Worm (Caenorhabditis elegans): ENCODE results near the gene sec-20.

ce11 chrIII:159149-159548 lies 32.8 kb upstream of the sec-20 start:
- TF ChIP-seq B0310.2 (tag; optimal IDR thresholded peaks at IDR 0.05), result no peak
- TF ChIP-seq aly-1 (tag; optimal IDR thresholded peaks at IDR 0.05), result no peak
- no peak for TF ChIP-seq hmg-4 (GFP tag; optimal IDR thresholded peaks at IDR 0.05)
- no peak for TF ChIP-seq sea-1 (GFP tag; conservative IDR thresholded peaks at IDR 0.05)
- no peak for TF ChIP-seq tbx-37 (GFP tag; conservative IDR thresholded peaks at IDR 0.05)
- TF ChIP-seq flt-1 (GFP tag; IDR thresholded peaks at IDR 0.05), result no peak
- TF ChIP-seq ama-1 (optimal IDR thresholded peaks at IDR 0.05), result no peak
- TF ChIP-seq pes-1 (GFP tag; IDR thresholded peaks at IDR 0.05), result no peak
- no peak for TF ChIP-seq ceh-13 (GFP tag; optimal IDR thresholded peaks at IDR 0.05)
- TF ChIP-seq hnd-1 (tag; optimal IDR thresholded peaks at IDR 0.05), result no peak
- TF ChIP-seq F13C5.2 (tag; optimal IDR thresholded peaks at IDR 0.05), result no peak
